Fruit fly (Drosophila melanogaster): Measurements from ENCODE around the gene Dhdds.

dm6 chrX:7980786-7981185, 47.6 kb upstream of the Dhdds start:
- TF ChIP-seq h (GFP tag; optimal IDR thresholded peaks at IDR 0.05) (no peak), Hr83 (GFP tag; optimal IDR thresholded peaks at IDR 0.05; ENCODE audit: poor library complexity, severe bottlenecking) (no peak), OdsH (GFP tag; optimal IDR thresholded peaks at IDR 0.05) (no peak), Hr78 (GFP tag; optimal IDR thresholded peaks at IDR 0.05) (no peak), GATAd (GFP tag; optimal IDR thresholded peaks at IDR 0.05) (no peak), CG9705 (GFP tag; optimal IDR thresholded peaks at IDR 0.05) (no peak), Mio (GFP tag; optimal IDR thresholded peaks at IDR 0.05) (no peak), sage (GFP tag; optimal IDR thresholded peaks at IDR 0.05) (no peak), tai (GFP tag; optimal IDR thresholded peaks at IDR 0.05) (no peak), rgr (GFP tag; optimal IDR thresholded peaks at IDR 0.05) (no peak), psq (GFP tag; optimal IDR thresholded peaks at IDR 0.05) (no peak), usp (GFP tag; optimal IDR thresholded peaks at IDR 0.05) (no peak), brk (GFP tag; optimal IDR thresholded peaks at IDR 0.05) (no peak)

Data from whole organism, wandering third instar larva.